Worm (Caenorhabditis elegans) whole organism, L4 larva: ENCODE measurements around the gene M57.1.

ENCODE experiments used
- F37D6.2 ChIP-seq: sonication (generic microtip); optimal IDR thresholded peaks from 2 replicates; lab custom pipeline; 2016; ENCODE audit warnings: mild to moderate bottlenecking, missing genetic modification characterization, missing compliant biosample characterization
- F44E2.7 ChIP-seq: fragments of 200-800 bp; sonication (Bioruptor generic); IDR thresholded peaks from 2 replicates; pipeline ENCODE4 v2.1.2; 2022; ENCODE audit warnings: missing genetic modification characterization, missing compliant biosample characterization
- F49E8.2 ChIP-seq: sonication (generic microtip); optimal IDR thresholded peaks from 2 replicates; lab custom pipeline; 2016; ENCODE audit warnings: missing compliant biosample characterization, mild to moderate bottlenecking, missing genetic modification characterization, borderline replicate concordance
- R02D3.7 ChIP-seq: fragments of 150-350 bp; sonication (generic microtip); optimal IDR thresholded peaks from 3 replicates; lab custom pipeline; 2014; ENCODE audit warnings: missing biosample characterization, missing genetic modification characterization
- T26A8.4 ChIP-seq: fragments of 200-800 bp; sonication (Bioruptor generic); IDR thresholded peaks from 2 replicates; pipeline ENCODE4 v1.3.6; 2022; ENCODE audit warnings: missing genetic modification characterization, missing compliant biosample characterization
- Y105C5A.15 ChIP-seq: fragments of 200-800 bp; sonication (Bioruptor generic); IDR thresholded peaks from 2 replicates; pipeline ENCODE4 v1.3.6; 2022; ENCODE audit warnings: missing genetic modification characterization, missing compliant biosample characterization
- Y48G9A.11 ChIP-seq: fragments of 200-800 bp; sonication (Bioruptor generic); IDR thresholded peaks from 2 replicates; pipeline ENCODE4 v1.3.6; 2022; ENCODE audit warnings: missing genetic modification reagents, missing genetic modification characterization, missing compliant biosample characterization
- ceh-28 ChIP-seq: fragments of 150-350 bp; optimal IDR thresholded peaks from 2 replicates; lab custom pipeline; 2014; ENCODE audit warnings: missing biosample characterization, missing genetic modification reagents, missing genetic modification characterization
- ceh-32 ChIP-seq: sonication (generic microtip); optimal IDR thresholded peaks from 2 replicates; lab custom pipeline; 2016; ENCODE audit warnings: mild to moderate bottlenecking, missing genetic modification characterization, missing compliant biosample characterization; ENCODE audit not compliant: poor library complexity
- ceh-44 ChIP-seq: fragments of 200-800 bp; sonication (Bioruptor generic); IDR thresholded peaks from 2 replicates; pipeline ENCODE4 v1.3.6; 2022; ENCODE audit warnings: missing genetic modification reagents, missing genetic modification characterization, missing compliant biosample characterization
- ctbp-1 ChIP-seq: fragments of 200-800 bp; sonication (Bioruptor generic); IDR thresholded peaks from 2 replicates; pipeline ENCODE4 v1.3.6; 2022; ENCODE audit warnings: missing genetic modification reagents, missing genetic modification characterization, missing compliant biosample characterization
- daf-8 ChIP-seq: fragments of 200-800 bp; sonication (Bioruptor generic); IDR thresholded peaks from 2 replicates; pipeline ENCODE4 v1.3.6; 2022; ENCODE audit warnings: missing genetic modification characterization, missing compliant biosample characterization
- gei-8 ChIP-seq: fragments of 200-800 bp; sonication (Bioruptor generic); optimal IDR thresholded peaks from 2 replicates; lab custom pipeline; 2018; ENCODE audit warnings: mild to moderate bottlenecking, missing genetic modification characterization, missing compliant biosample characterization
- hlh-11 ChIP-seq: fragments of 200-800 bp; sonication (Bioruptor generic); optimal IDR thresholded peaks from 2 replicates; lab custom pipeline; 2018; ENCODE audit warnings: mild to moderate bottlenecking, missing genetic modification characterization, missing compliant biosample characterization
- hlh-30 ChIP-seq: sonication (generic microtip); optimal IDR thresholded peaks from 2 replicates; lab custom pipeline; 2017; ENCODE audit warnings: antibody characterized with exemption, mild to moderate bottlenecking, missing genetic modification characterization, missing compliant biosample characterization; ENCODE audit not compliant: insufficient read depth
- hmg-1.1 ChIP-seq: fragments of 200-800 bp; sonication (Bioruptor generic); IDR thresholded peaks from 2 replicates; pipeline ENCODE4 v1.3.6; 2022; ENCODE audit warnings: missing genetic modification reagents, missing genetic modification characterization, missing compliant biosample characterization
- lim-7 ChIP-seq: fragments of 200-800 bp; sonication (Bioruptor generic); IDR thresholded peaks from 2 replicates; pipeline ENCODE4 v1.3.6; 2022; ENCODE audit warnings: missing genetic modification characterization, missing compliant biosample characterization
- lin-1 ChIP-seq: fragments of 200-800 bp; sonication (Bioruptor generic); IDR thresholded peaks from 2 replicates; pipeline ENCODE4 v1.3.6; 2022; ENCODE audit warnings: missing genetic modification reagents, missing genetic modification characterization, missing compliant biosample characterization
- lin-13 ChIP-seq: fragments of 150-350 bp; optimal IDR thresholded peaks from 2 replicates; lab custom pipeline; 2014; ENCODE audit warnings: missing biosample characterization, missing genetic modification reagents, missing genetic modification characterization
- lin-38 ChIP-seq: fragments of 200-800 bp; sonication (Bioruptor generic); IDR thresholded peaks from 2 replicates; pipeline ENCODE4 v1.3.6; 2022; ENCODE audit warnings: missing genetic modification reagents, missing genetic modification characterization, missing compliant biosample characterization
- lir-3 ChIP-seq: sonication (generic microtip); optimal IDR thresholded peaks from 2 replicates; lab custom pipeline; 2016; ENCODE audit warnings: mild to moderate bottlenecking, missing genetic modification characterization, missing compliant biosample characterization
- lsy-2 ChIP-seq, 2 experiments: fragments of 150-350 bp in 1 of 2; sonication (generic microtip) in 1 of 2; optimal IDR thresholded peaks; 2 replicates each; lab custom pipeline; 2014 to 2017; ENCODE audit warnings: missing biosample characterization in 2 of 2, missing genetic modification characterization in 2 of 2
- mdt-29 ChIP-seq: fragments of 200-800 bp; sonication (Bioruptor generic); IDR thresholded peaks from 2 replicates; pipeline ENCODE4 v1.3.6; 2022; ENCODE audit warnings: missing genetic modification reagents, missing genetic modification characterization, missing compliant biosample characterization
- mxl-3 ChIP-seq: fragments of 200-800 bp; sonication (Bioruptor generic); optimal IDR thresholded peaks from 2 replicates; lab custom pipeline; 2018; ENCODE audit warnings: mild to moderate bottlenecking, missing genetic modification characterization, missing compliant biosample characterization
- nhr-102 ChIP-seq: sonication (generic microtip); optimal IDR thresholded peaks from 2 replicates; lab custom pipeline; 2016; ENCODE audit warnings: mild to moderate bottlenecking, missing genetic modification characterization, moderate library complexity, missing compliant biosample characterization
- nhr-11 ChIP-seq: fragments of 150-350 bp; optimal IDR thresholded peaks from 2 replicates; lab custom pipeline; 2014; ENCODE audit warnings: missing biosample characterization, missing genetic modification characterization
- nhr-237 ChIP-seq: sonication (generic microtip); optimal IDR thresholded peaks from 2 replicates; lab custom pipeline; 2017; ENCODE audit warnings: missing biosample characterization, missing genetic modification characterization
- nhr-41 ChIP-seq: fragments of 200-800 bp; sonication (Bioruptor generic); IDR thresholded peaks from 2 replicates; pipeline ENCODE4 v1.3.6; 2022; ENCODE audit warnings: missing genetic modification reagents, missing genetic modification characterization, missing compliant biosample characterization
- nhr-42 ChIP-seq: fragments of 200-800 bp; sonication (Bioruptor generic); IDR thresholded peaks from 2 replicates; pipeline ENCODE4 v1.3.6; 2022; ENCODE audit warnings: missing genetic modification characterization, missing compliant biosample characterization
- nhr-76 ChIP-seq: fragments of 150-350 bp; optimal IDR thresholded peaks from 2 replicates; lab custom pipeline; 2014; ENCODE audit warnings: missing biosample characterization, missing genetic modification characterization
- nhr-77 ChIP-seq: fragments of 150-350 bp; optimal IDR thresholded peaks from 2 replicates; lab custom pipeline; 2014; ENCODE audit warnings: missing biosample characterization, missing genetic modification characterization
- php-3 ChIP-seq: fragments of 200-800 bp; sonication (Bioruptor generic); IDR thresholded peaks from 2 replicates; pipeline ENCODE4 v1.3.6; 2022; ENCODE audit warnings: missing genetic modification reagents, missing genetic modification characterization, missing compliant biosample characterization
- saeg-2 ChIP-seq: fragments of 200-800 bp; sonication (Bioruptor generic); IDR thresholded peaks from 2 replicates; pipeline ENCODE4 v1.3.6; 2022; ENCODE audit warnings: missing genetic modification reagents, missing genetic modification characterization, missing compliant biosample characterization
- sdz-12 ChIP-seq: fragments of 200-800 bp; sonication (Bioruptor generic); optimal IDR thresholded peaks from 2 replicates; lab custom pipeline; 2018; ENCODE audit warnings: mild to moderate bottlenecking, missing genetic modification characterization, missing compliant biosample characterization
- snpc-1.2 ChIP-seq: fragments of 200-800 bp; sonication (Bioruptor generic); IDR thresholded peaks from 2 replicates; pipeline ENCODE4 v1.3.6; 2022; ENCODE audit warnings: missing genetic modification reagents, missing genetic modification characterization, missing compliant biosample characterization
- spr-1 ChIP-seq: sonication (generic microtip); optimal IDR thresholded peaks from 2 replicates; lab custom pipeline; 2016; ENCODE audit warnings: mild to moderate bottlenecking, missing genetic modification characterization, missing compliant biosample characterization
- spr-3 ChIP-seq: fragments of 200-800 bp; sonication (Bioruptor generic); optimal IDR thresholded peaks from 2 replicates; lab custom pipeline; 2018; ENCODE audit warnings: mild to moderate bottlenecking, missing genetic modification characterization, missing compliant biosample characterization
- unc-62 ChIP-seq, 3 experiments: fragments of 150-350 bp in 1 of 3; sonication (generic microtip); optimal IDR thresholded peaks in 2 of 3; peaks in 1 of 3; 1 replicate in 1 of 3; 2 replicates in 2 of 3; lab custom pipeline; 2014 to 2017; ENCODE audit warnings: missing biosample characterization in 3 of 3, missing genetic modification characterization in 3 of 3, missing genetic modification reagents in 3 of 3, missing genotype in 1 of 3
- zfp-3 ChIP-seq: fragments of 200-800 bp; sonication (Bioruptor generic); conservative IDR thresholded peaks from 2 replicates; pipeline ENCODE4 v1.3.6; 2022; ENCODE audit warnings: missing genetic modification reagents, missing genetic modification characterization, missing compliant biosample characterization
- zip-2 ChIP-seq: fragments of 150-350 bp; optimal IDR thresholded peaks from 2 replicates; lab custom pipeline; 2014; ENCODE audit warnings: missing biosample characterization, missing genetic modification characterization
- ztf-7 ChIP-seq: fragments of 150-350 bp; optimal IDR thresholded peaks from 2 replicates; lab custom pipeline; 2014; ENCODE audit warnings: missing biosample characterization, missing genetic modification characterization

Gene M57.1

ce11 chrIV:3505940-3506339 lies 26.3 kb upstream of the M57.1 start (continued):
- TF ChIP-seq Y105C5A.15 (GFP tag; lab: Robert Waterston, UW) (0 out of 2 replicates have a peak, but pooled peaks have one; percentile 33), F44E2.7 (no peak), sdz-12 (GFP tag; lab: Kevin White, UChicago) (no peak), hlh-30 (tag; lab: Kevin White, UChicago) (no peak), daf-8 (no peak), unc-62 (GFP tag; optimal IDR thresholded peaks at IDR 0.05 in 1 of 2; lab: Kevin White, UChicago) (peak in 1 of 2 experiments; percentile 30), unc-62 (tag; optimal IDR thresholded peaks at IDR 0.05; lab: Kevin White, UChicago) (no peak), F49E8.2 (tag; lab: Kevin White, UChicago) (no peak), zfp-3 (GFP tag; lab: Robert Waterston, UW) (no peak), T26A8.4 (GFP tag; lab: Robert Waterston, UW) (no peak), nhr-42 (GFP tag; lab: Robert Waterston, UW) (no peak), hmg-1.1 (GFP tag; lab: Robert Waterston, UW) (no peak), mxl-3 (GFP tag; lab: Kevin White, UChicago) (peak; percentile 42), nhr-11 (no peak), nhr-76 (no peak), ceh-32 (tag; lab: Kevin White, UChicago) (no peak), nhr-77 (tag; lab: Kevin White, UChicago) (no peak), lin-13 (GFP tag; lab: Kevin White, UChicago) (no peak), ceh-28 (tag; lab: Kevin White, UChicago) (no peak), lin-38 (peak; percentile 29; the same call in 1 of the 2 replicates), zip-2 (tag; lab: Kevin White, UChicago) (no peak), lim-7 (GFP tag; lab: Robert Waterston, UW) (no peak), gei-8 (GFP tag; lab: Kevin White, UChicago) (no peak), lir-3 (tag; lab: Kevin White, UChicago) (no peak), ceh-44 (GFP tag; lab: Robert Waterston, UW) (no peak), F37D6.2 (tag; lab: Kevin White, UChicago) (no peak), Y48G9A.11 (GFP tag; lab: Robert Waterston, UW) (peak; percentile 32; the same call in 1 of the 2 replicates), spr-3 (no peak), nhr-237 (tag; lab: Kevin White, UChicago) (no peak), ztf-7 (tag; lab: Kevin White, UChicago) (no peak), mdt-29 (GFP tag; lab: Robert Waterston, UW) (no peak), nhr-41 (no peak), ctbp-1 (GFP tag; lab: Robert Waterston, UW) (no peak), php-3 (GFP tag; lab: Robert Waterston, UW) (no peak), snpc-1.2 (GFP tag; lab: Robert Waterston, UW) (no peak), hlh-11 (tag; lab: Kevin White, UChicago) (no peak), spr-1 (tag; lab: Kevin White, UChicago) (no peak), nhr-102 (tag; lab: Kevin White, UChicago) (no peak), saeg-2 (GFP tag; lab: Robert Waterston, UW) (no peak), lin-1 (no peak), R02D3.7 (tag; lab: Kevin White, UChicago) (no peak)
- TF ChIP-seq, all 104 proteins: peak for 9

- no peak for TF ChIP-seq lsy-2 (tag; optimal IDR thresholded peaks at IDR 0.05; lab: Kevin White, UChicago)
- no peak for TF ChIP-seq T26A8.4 (GFP tag; lab: Robert Waterston, UW)
Observed at ce11 chrIV:3509477-3510063, 22.7 kb upstream of the M57.1 start, which contains the start of gene ced-10. ced-10 (minus strand) TSS chrIV:3509527.
